Worm (Caenorhabditis elegans): Measurements from ENCODE around the gene mrpl-11.

The mrpl-11 gene

DNA sequence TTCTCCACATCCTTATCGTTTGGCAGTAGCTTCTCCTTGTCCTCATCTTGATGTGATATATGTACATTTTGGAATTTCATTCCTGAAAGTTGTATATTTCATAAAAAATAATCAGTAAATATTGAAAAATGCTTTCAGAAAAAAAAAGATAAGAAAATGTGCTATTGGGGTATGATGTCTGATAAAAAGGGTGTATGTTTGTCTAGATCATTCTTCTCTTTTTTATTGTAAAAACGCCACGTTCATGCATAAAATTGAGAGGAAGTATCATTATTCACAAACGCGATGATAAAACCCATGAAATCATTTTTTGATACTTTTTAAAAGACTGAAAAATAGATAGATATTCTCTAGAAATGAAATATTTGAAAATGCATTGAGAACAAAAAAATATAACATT lies 31.2 kb downstream of the mrpl-11 start:
- peak; percentile 81 for TF ChIP-seq pha-4 (tag; optimal IDR thresholded peaks at IDR 0.05)
- TF ChIP-seq daf-12 (tag; optimal IDR thresholded peaks at IDR 0.05): no peak
- no peak for TF ChIP-seq ztf-4 (tag; optimal IDR thresholded peaks at IDR 0.05)
- TF ChIP-seq pqm-1 (tag; optimal IDR thresholded peaks at IDR 0.05): peak; percentile 96
- TF ChIP-seq jun-1 (tag; optimal IDR thresholded peaks at IDR 0.05): peak; percentile 69
- no peak for TF ChIP-seq ceh-28 (tag; optimal IDR thresholded peaks at IDR 0.05)
- peak; percentile 96 for TF ChIP-seq elt-2 (tag; optimal IDR thresholded peaks at IDR 0.05)

DNA sequence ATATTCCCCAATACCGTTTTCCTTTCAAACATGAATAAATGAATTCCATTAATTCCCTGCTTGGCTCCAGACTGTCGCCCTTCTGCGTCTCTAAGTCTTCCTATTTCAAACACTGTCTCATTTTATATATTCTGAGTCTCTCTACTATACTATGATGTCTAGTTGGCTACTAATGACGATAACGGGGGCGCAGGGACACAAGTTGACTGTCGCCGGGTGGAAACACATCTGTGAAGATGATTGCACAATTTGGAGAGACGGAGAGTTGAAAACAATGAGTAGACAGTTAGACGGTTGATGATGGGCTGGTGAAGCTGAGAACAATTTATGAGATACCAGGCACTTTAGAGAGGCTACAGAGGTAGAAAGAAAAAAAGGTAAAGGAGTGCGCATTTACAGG lies 32.0 kb downstream of the mrpl-11 start, which contains the start of gene sma-2:
Gene sma-2, plus strand, starts transcription at position 194 of the 400 bp plus-strand sequence.
- TF ChIP-seq R02D3.7 (tag; optimal IDR thresholded peaks at IDR 0.05) (no peak), sea-2 (GFP tag; optimal IDR thresholded peaks at IDR 0.05) (no peak), nhr-237 (tag; optimal IDR thresholded peaks at IDR 0.05) (no peak), ceh-16 (tag; optimal IDR thresholded peaks at IDR 0.05) (no peak), nhr-25 (tag; optimal IDR thresholded peaks at IDR 0.05) (peak; percentile 89), nhr-28 (tag; optimal IDR thresholded peaks at IDR 0.05) (no peak), lin-15B (tag; optimal IDR thresholded peaks at IDR 0.05) (peak; percentile 18), fkh-10 (GFP tag; optimal IDR thresholded peaks at IDR 0.05) (no peak), ama-1 (optimal IDR thresholded peaks at IDR 0.05) (no peak), elt-1 (tag; optimal IDR thresholded peaks at IDR 0.05) (no peak), ZK546.5 (tag; optimal IDR thresholded peaks at IDR 0.05) (no peak), nhr-12 (tag; optimal IDR thresholded peaks at IDR 0.05) (no peak), tbx-2 (tag; optimal IDR thresholded peaks at IDR 0.05) (no peak), hmg-11 (tag; optimal IDR thresholded peaks at IDR 0.05) (peak; percentile 48), nhr-23 (tag; optimal IDR thresholded peaks at IDR 0.05) (peak; percentile 64), jun-1 (tag; optimal IDR thresholded peaks at IDR 0.05) (peak; percentile 57), lsy-12 (tag; optimal IDR thresholded peaks at IDR 0.05) (peak; percentile 53), daf-12 (tag; optimal IDR thresholded peaks at IDR 0.05) (no peak), unc-39 (tag; optimal IDR thresholded peaks at IDR 0.05) (no peak), fkh-2 (tag; optimal IDR thresholded peaks at IDR 0.05) (no peak), elt-3 (tag; optimal IDR thresholded peaks at IDR 0.05) (no peak), ceh-28 (tag; optimal IDR thresholded peaks at IDR 0.05) (peak; percentile 35), nhr-76 (tag; optimal IDR thresholded peaks at IDR 0.05) (no peak), ztf-11 (tag; optimal IDR thresholded peaks at IDR 0.05) (no peak), mdl-1 (tag; optimal IDR thresholded peaks at IDR 0.05) (no peak), ztf-4 (tag; optimal IDR thresholded peaks at IDR 0.05) (no peak), eor-1 (tag; optimal IDR thresholded peaks at IDR 0.05) (no peak), nhr-67 (tag; optimal IDR thresholded peaks at IDR 0.05) (no peak), pha-4 (tag; optimal IDR thresholded peaks at IDR 0.05) (peak; percentile 89), egl-27 (tag; optimal IDR thresholded peaks at IDR 0.05) (peak; percentile 80), lin-39 (tag; optimal IDR thresholded peaks at IDR 0.05) (no peak), snpc-4 (tag; optimal IDR thresholded peaks at IDR 0.05) (no peak), nhr-43 (tag; optimal IDR thresholded peaks at IDR 0.05; ENCODE audit: poor library complexity, severe bottlenecking) (peak; percentile 41), pqm-1 (tag; optimal IDR thresholded peaks at IDR 0.05) (peak; percentile 94), egl-5 (tag; optimal IDR thresholded peaks at IDR 0.05) (no peak), ceh-82 (tag; optimal IDR thresholded peaks at IDR 0.05) (no peak), fos-1 (tag; optimal IDR thresholded peaks at IDR 0.05) (no peak), nfya-1 (tag; optimal IDR thresholded peaks at IDR 0.05; ENCODE audit: insufficient read depth) (peak; percentile 22), unc-62 (GFP tag; optimal IDR thresholded peaks at IDR 0.05) (no peak), nhr-77 (tag; optimal IDR thresholded peaks at IDR 0.05) (no peak), zag-1 (tag; optimal IDR thresholded peaks at IDR 0.05) (no peak), mml-1 (tag; optimal IDR thresholded peaks at IDR 0.05) (no peak), aly-2 (tag; optimal IDR thresholded peaks at IDR 0.05) (no peak), nhr-11 (tag; optimal IDR thresholded peaks at IDR 0.05) (no peak), ceh-9 (tag; optimal IDR thresholded peaks at IDR 0.05) (no peak), skn-1 (tag; optimal IDR thresholded peaks at IDR 0.05) (no peak), elt-2 (tag; optimal IDR thresholded peaks at IDR 0.05) (peak; percentile 95)

All from whole organism, L3 larva.